Fruit fly (Drosophila melanogaster) whole organism, adult: ENCODE data around the gene CG31224.

ENCODE experiments used
- CG11617 ChIP-seq: fragments of 200-800 bp; sonication (Bioruptor generic); optimal IDR thresholded peaks from 2 replicates; lab custom pipeline; 2017; ENCODE audit warnings: mild to moderate bottlenecking, missing biosample characterization, missing genetic modification reagents, missing genetic modification characterization
- CG14711 ChIP-seq: fragments of 200-800 bp; sonication (Bioruptor generic); optimal IDR thresholded peaks from 2 replicates; lab custom pipeline; 2018; ENCODE audit warnings: missing biosample characterization, mild to moderate bottlenecking, missing genetic modification characterization, moderate library complexity
- CG1620 ChIP-seq: fragments of 200-800 bp; sonication (Bioruptor generic); optimal IDR thresholded peaks from 2 replicates; lab custom pipeline; 2016; ENCODE audit warnings: missing biosample characterization, missing genetic modification characterization
- CG5204 ChIP-seq: fragments of 200-800 bp; sonication (Bioruptor generic); optimal IDR thresholded peaks from 2 replicates; lab custom pipeline; 2016; ENCODE audit warnings: missing biosample characterization, missing genetic modification characterization
- CG7045 ChIP-seq: fragments of 200-800 bp; sonication (Bioruptor generic); optimal IDR thresholded peaks from 2 replicates; lab custom pipeline; 2017; ENCODE audit warnings: missing biosample characterization, mild to moderate bottlenecking, missing genetic modification characterization
- CG7101 ChIP-seq: fragments of 200-800 bp; sonication (Bioruptor generic); optimal IDR thresholded peaks from 2 replicates; lab custom pipeline; 2018; ENCODE audit warnings: missing biosample characterization, mild to moderate bottlenecking, missing genetic modification characterization, moderate library complexity
- Crg-1 ChIP-seq: fragments of 200-800 bp; sonication (Bioruptor generic); optimal IDR thresholded peaks from 2 replicates; lab custom pipeline; 2016; ENCODE audit warnings: missing biosample characterization, missing genetic modification characterization
- Hr96 ChIP-seq: fragments of 200-800 bp; sonication (Bioruptor generic); optimal IDR thresholded peaks from 2 replicates; lab custom pipeline; 2016; ENCODE audit warnings: missing biosample characterization, missing genetic modification characterization
- bab1 ChIP-seq: fragments of 200-800 bp; sonication (Bioruptor generic); optimal IDR thresholded peaks from 3 replicates; lab custom pipeline; 2019; ENCODE audit warnings: missing biosample characterization, mild to moderate bottlenecking, missing genetic modification characterization, moderate library complexity
- cic ChIP-seq: fragments of 200-800 bp; sonication (Bioruptor generic); optimal IDR thresholded peaks from 2 replicates; lab custom pipeline; 2017; ENCODE audit warnings: missing biosample characterization, mild to moderate bottlenecking, missing genetic modification characterization, moderate library complexity
- ovo ChIP-seq: fragments of 200-800 bp; sonication (Bioruptor generic); optimal IDR thresholded peaks from 2 replicates; lab custom pipeline; 2016; ENCODE audit warnings: missing biosample characterization, missing genetic modification characterization
- toe ChIP-seq: fragments of 200-800 bp; sonication (Bioruptor generic); optimal IDR thresholded peaks from 2 replicates; lab custom pipeline; 2016; ENCODE audit warnings: missing biosample characterization, missing genetic modification characterization

dm6 chr3R:18658380-18658944 lies 647 bp downstream of the CG31224 start:
- no peak for TF ChIP-seq bab1 (GFP tag; lab: Kevin White, UChicago)
- TF ChIP-seq CG14711 (tag; lab: Kevin White, UChicago) = no peak
- no peak for TF ChIP-seq CG11617
- no peak for TF ChIP-seq Hr96 (GFP tag; lab: Kevin White, UChicago)
- no peak for TF ChIP-seq cic
- TF ChIP-seq CG7045 (GFP tag; lab: Kevin White, UChicago) = no peak
- TF ChIP-seq Crg-1 = no peak
- TF ChIP-seq CG7101 (tag; lab: Kevin White, UChicago) = no peak
- no peak for TF ChIP-seq CG1620 (GFP tag; lab: Kevin White, UChicago)
- no peak for TF ChIP-seq toe (GFP tag; lab: Kevin White, UChicago)
- no peak for TF ChIP-seq ovo (GFP tag; lab: Kevin White, UChicago)
- no peak for TF ChIP-seq CG5204 (GFP tag; lab: Kevin White, UChicago)
